Fruit fly (Drosophila melanogaster) whole organism, embryonic: Measurements from ENCODE around the gene CG46309.

Experiments
- Asciz ChIP-seq: fragments of 200-800 bp; sonication (Bioruptor generic); optimal IDR thresholded peaks from 2 replicates; lab custom pipeline; 2017; ENCODE audit warnings: missing biosample characterization, mild to moderate bottlenecking, missing genetic modification characterization, missing genetic modification reagents
- Atf3 ChIP-seq: fragments of 200-800 bp; sonication (Bioruptor generic); optimal IDR thresholded peaks from 3 replicates; lab custom pipeline; 2016; ENCODE audit warnings: missing biosample characterization, missing genetic modification characterization
- Bgb ChIP-seq: fragments of 200-800 bp; sonication (Bioruptor generic); IDR thresholded peaks from 2 replicates; pipeline ENCODE4 v1.3.6; 2022; ENCODE audit warnings: missing biosample characterization, missing genetic modification characterization; ENCODE audit not compliant: partially characterized antibody
- CG10321 ChIP-seq: fragments of 200-800 bp; sonication (Bioruptor generic); IDR thresholded peaks from 2 replicates; pipeline ENCODE4 v1.3.6; 2022; ENCODE audit warnings: missing biosample characterization, missing genetic modification characterization
- CG10462 ChIP-seq: fragments of 200-800 bp; sonication (Bioruptor generic); optimal IDR thresholded peaks from 2 replicates; lab custom pipeline; 2016; ENCODE audit warnings: missing biosample characterization, missing genetic modification characterization
- CG11560 ChIP-seq: fragments of 200-800 bp; sonication (Bioruptor generic); IDR thresholded peaks from 3 replicates; pipeline ENCODE4 v1.3.6; 2022; ENCODE audit warnings: missing biosample characterization, missing genetic modification characterization
- CG13296 ChIP-seq: fragments of 200-800 bp; sonication (Bioruptor generic); optimal IDR thresholded peaks from 3 replicates; lab custom pipeline; 2018; ENCODE audit warnings: missing biosample characterization, mild to moderate bottlenecking, missing genetic modification characterization
- CG1602 ChIP-seq: fragments of 200-800 bp; sonication (Bioruptor generic); optimal IDR thresholded peaks from 3 replicates; lab custom pipeline; 2016; ENCODE audit warnings: missing biosample characterization, missing genetic modification characterization
- CG17186 ChIP-seq: fragments of 200-800 bp; sonication (Bioruptor generic); optimal IDR thresholded peaks from 3 replicates; lab custom pipeline; 2017; ENCODE audit warnings: missing biosample characterization, missing genetic modification reagents, missing genetic modification characterization
- CG17385 ChIP-seq: fragments of 200-800 bp; sonication (Bioruptor generic); optimal IDR thresholded peaks from 3 replicates; lab custom pipeline; 2018; ENCODE audit warnings: missing biosample characterization, mild to moderate bottlenecking, missing genetic modification characterization
- CG31365 ChIP-seq: fragments of 200-800 bp; sonication (Bioruptor generic); optimal IDR thresholded peaks from 2 replicates; lab custom pipeline; 2018; ENCODE audit warnings: missing biosample characterization, mild to moderate bottlenecking, missing genetic modification characterization
- CG31388 ChIP-seq: fragments of 200-800 bp; sonication (Bioruptor generic); optimal IDR thresholded peaks from 2 replicates; lab custom pipeline; 2016; ENCODE audit warnings: missing biosample characterization, missing genetic modification characterization
- CG3281 ChIP-seq: fragments of 200-800 bp; sonication (Bioruptor generic); optimal IDR thresholded peaks from 3 replicates; lab custom pipeline; 2017; ENCODE audit warnings: missing biosample characterization, mild to moderate bottlenecking, missing genetic modification characterization
- CG33557 ChIP-seq: fragments of 200-800 bp; sonication (Bioruptor generic); optimal IDR thresholded peaks from 2 replicates; lab custom pipeline; 2019; ENCODE audit warnings: missing biosample characterization, mild to moderate bottlenecking, missing genetic modification characterization, moderate library complexity
- CG6813 ChIP-seq: fragments of 200-800 bp; sonication (Bioruptor generic); optimal IDR thresholded peaks from 2 replicates; lab custom pipeline; 2017; ENCODE audit warnings: missing biosample characterization, missing genetic modification characterization, mild to moderate bottlenecking, moderate library complexity, missing genetic modification reagents
- CG7357 ChIP-seq: fragments of 200-800 bp; sonication (Bioruptor generic); IDR thresholded peaks from 3 replicates; pipeline ENCODE4 v1.3.6; 2022; ENCODE audit warnings: missing biosample characterization, missing genetic modification characterization
- CG8478 ChIP-seq: fragments of >200 bp; optimal IDR thresholded peaks from 2 replicates; lab custom pipeline; 2018
- CG8924 ChIP-seq: fragments of 200-800 bp; optimal IDR thresholded peaks from 3 replicates; lab custom pipeline; 2019; ENCODE audit warnings: missing biosample characterization, mild to moderate bottlenecking, missing genetic modification characterization, moderate library complexity
- CG9437 ChIP-seq: fragments of 200-800 bp; sonication (Bioruptor generic); optimal IDR thresholded peaks from 2 replicates; lab custom pipeline; 2018; ENCODE audit warnings: missing biosample characterization, mild to moderate bottlenecking, missing genetic modification characterization
- Dbx ChIP-seq: fragments of 200-800 bp; sonication (Bioruptor generic); IDR thresholded peaks from 3 replicates; pipeline ENCODE4 v1.3.6; 2022; ENCODE audit warnings: missing biosample characterization, missing genetic modification characterization
- Ets65A ChIP-seq: fragments of 200-800 bp; sonication (Bioruptor generic); peaks from one replicate; lab custom pipeline; 2016; ENCODE audit warnings: missing biosample characterization, missing genetic modification characterization
- HLHmδ ChIP-seq: fragments of 200-800 bp; sonication (Bioruptor generic); optimal IDR thresholded peaks from 2 replicates; lab custom pipeline; 2018; ENCODE audit warnings: missing biosample characterization, mild to moderate bottlenecking, missing genetic modification characterization, moderate library complexity
- NK7.1 ChIP-seq: fragments of 200-800 bp; sonication (Bioruptor generic); optimal IDR thresholded peaks from 3 replicates; lab custom pipeline; 2016; ENCODE audit warnings: missing biosample characterization, missing genetic modification characterization
- Nf-YB ChIP-seq: fragments of 200-800 bp; sonication (Bioruptor generic); optimal IDR thresholded peaks from 3 replicates; lab custom pipeline; 2019; ENCODE audit warnings: missing biosample characterization, mild to moderate bottlenecking, missing genetic modification characterization, moderate library complexity
- Oli ChIP-seq: fragments of 200-800 bp; sonication (Bioruptor generic); optimal IDR thresholded peaks from 2 replicates; lab custom pipeline; 2018; ENCODE audit warnings: missing biosample characterization, mild to moderate bottlenecking, missing genetic modification characterization, moderate library complexity
- Rfx ChIP-seq: fragments of 200-800 bp; sonication (Bioruptor generic); IDR thresholded peaks from 2 replicates; pipeline ENCODE4 v1.3.6; 2022; ENCODE audit warnings: missing biosample characterization, missing genetic modification characterization
- Ssrp ChIP-seq: fragments of 200-800 bp; sonication (Bioruptor generic); optimal IDR thresholded peaks from 2 replicates; lab custom pipeline; 2018; ENCODE audit warnings: missing biosample characterization, mild to moderate bottlenecking, missing genetic modification characterization, moderate library complexity
- Vsx1 ChIP-seq: fragments of 200-800 bp; sonication (Bioruptor generic); optimal IDR thresholded peaks from 2 replicates; lab custom pipeline; 2017; ENCODE audit warnings: missing biosample characterization, mild to moderate bottlenecking, missing genetic modification characterization, missing genetic modification reagents
- amos ChIP-seq: fragments of 200-800 bp; sonication (Bioruptor generic); IDR thresholded peaks from 2 replicates; pipeline ENCODE4 v1.3.6; 2022; ENCODE audit warnings: missing biosample characterization, missing genetic modification characterization; ENCODE audit not compliant: partially characterized antibody
- aop ChIP-seq: fragments of 200-800 bp; sonication (Bioruptor generic); IDR thresholded peaks from 2 replicates; pipeline ENCODE4 v1.3.6; 2022; ENCODE audit warnings: missing biosample characterization, missing genetic modification characterization
- bbx ChIP-seq: fragments of 200-800 bp; sonication (Bioruptor generic); IDR thresholded peaks from 2 replicates; pipeline ENCODE4 v1.3.6; 2022; ENCODE audit warnings: missing biosample characterization, missing genetic modification characterization; ENCODE audit not compliant: partially characterized antibody
- bowl ChIP-seq: fragments of 200-800 bp; sonication (Bioruptor generic); IDR thresholded peaks from 2 replicates; pipeline ENCODE4 v1.3.6; 2022; ENCODE audit warnings: missing biosample characterization, missing genetic modification characterization
- ci ChIP-seq: fragments of 200-800 bp; sonication (Bioruptor generic); IDR thresholded peaks from 3 replicates; pipeline ENCODE4 v1.3.6; 2022; ENCODE audit warnings: missing biosample characterization, missing genetic modification characterization
- crol ChIP-seq: fragments of 200-800 bp; sonication (Bioruptor generic); IDR thresholded peaks from 2 replicates; pipeline ENCODE4 v1.3.6; 2022; ENCODE audit warnings: missing biosample characterization, missing genetic modification characterization
- emc ChIP-seq: fragments of 200-800 bp; sonication (Bioruptor generic); optimal IDR thresholded peaks from 2 replicates; lab custom pipeline; 2016; ENCODE audit warnings: missing biosample characterization, missing genetic modification characterization
- en ChIP-seq: fragments of 200-800 bp; sonication (Bioruptor generic); optimal IDR thresholded peaks from 2 replicates; lab custom pipeline; 2016; ENCODE audit warnings: missing biosample characterization, missing genetic modification characterization
- kni ChIP-seq: fragments of 200-800 bp; sonication (Bioruptor generic); optimal IDR thresholded peaks from 3 replicates; lab custom pipeline; 2017; ENCODE audit warnings: mild to moderate bottlenecking, missing biosample characterization, missing genetic modification reagents, missing genetic modification characterization
- maf-S ChIP-seq: fragments of 200-800 bp; sonication (Bioruptor generic); optimal IDR thresholded peaks from 2 replicates; lab custom pipeline; 2016; ENCODE audit warnings: missing biosample characterization, missing genetic modification characterization
- nerfin-1 ChIP-seq: fragments of 200-800 bp; sonication (Bioruptor generic); optimal IDR thresholded peaks from 3 replicates; lab custom pipeline; 2019; ENCODE audit warnings: missing biosample characterization, mild to moderate bottlenecking, missing genetic modification characterization, moderate library complexity
- nmo ChIP-seq: fragments of 200-800 bp; sonication (Bioruptor generic); optimal IDR thresholded peaks from 2 replicates; lab custom pipeline; 2018; ENCODE audit warnings: missing biosample characterization, mild to moderate bottlenecking, missing genetic modification characterization, moderate library complexity
- oc ChIP-seq: fragments of 200-800 bp; sonication (Bioruptor generic); optimal IDR thresholded peaks from 2 replicates; lab custom pipeline; 2018; ENCODE audit warnings: missing biosample characterization, mild to moderate bottlenecking, missing genetic modification characterization, moderate library complexity
- pita ChIP-seq: fragments of 200-800 bp; sonication (Bioruptor generic); optimal IDR thresholded peaks from 2 replicates; lab custom pipeline; 2017; ENCODE audit warnings: missing biosample characterization, mild to moderate bottlenecking, missing genetic modification characterization
- pnt ChIP-seq: fragments of 200-800 bp; sonication (Bioruptor generic); optimal IDR thresholded peaks from 3 replicates; lab custom pipeline; 2016; ENCODE audit warnings: missing biosample characterization, missing genetic modification characterization
- pzg ChIP-seq: fragments of 200-800 bp; sonication (Bioruptor generic); optimal IDR thresholded peaks from 3 replicates; lab custom pipeline; 2018; ENCODE audit warnings: missing biosample characterization, mild to moderate bottlenecking, missing genetic modification characterization, moderate library complexity
- ranshi ChIP-seq: fragments of 200-800 bp; sonication (Bioruptor generic); IDR thresholded peaks from 2 replicates; pipeline ENCODE4 v1.3.6; 2022; ENCODE audit warnings: missing biosample characterization, missing genetic modification characterization
- rib ChIP-seq: fragments of 200-800 bp; sonication (Bioruptor generic); IDR thresholded peaks from 2 replicates; pipeline ENCODE4 v1.3.6; 2022; ENCODE audit warnings: missing biosample characterization, missing genetic modification characterization
- seq ChIP-seq: fragments of 200-800 bp; sonication (Bioruptor generic); IDR thresholded peaks from 2 replicates; pipeline ENCODE4 v1.3.6; 2022; ENCODE audit warnings: missing biosample characterization, missing genetic modification characterization
- sima ChIP-seq: fragments of 200-800 bp; sonication (Bioruptor generic); optimal IDR thresholded peaks from 2 replicates; lab custom pipeline; 2016; ENCODE audit warnings: missing biosample characterization, missing genetic modification characterization
- tin ChIP-seq: fragments of 200-800 bp; sonication (Bioruptor generic); optimal IDR thresholded peaks from 3 replicates; lab custom pipeline; 2016; ENCODE audit warnings: missing biosample characterization, missing genetic modification characterization
- twi ChIP-seq: fragments of 200-800 bp; optimal IDR thresholded peaks from 2 replicates; lab custom pipeline; 2019; ENCODE audit warnings: missing biosample characterization, mild to moderate bottlenecking, missing genetic modification characterization, moderate library complexity
- wor ChIP-seq: fragments of 200-800 bp; sonication (Bioruptor generic); IDR thresholded peaks from 2 replicates; pipeline ENCODE4 v1.3.6; 2022; ENCODE audit warnings: missing biosample characterization, missing genetic modification characterization
- yki ChIP-seq: fragments of >200 bp; optimal IDR thresholded peaks from 3 replicates; lab custom pipeline; 2018

The CG46309 gene

dm6 chr2L:16281419-16282076 lies 30.0 kb upstream of the CG46309 start (continued):
- TF ChIP-seq CG11560, result no peak
- TF ChIP-seq aop (GFP tag; lab: Robert Waterston, UW), result no peak
- peak; percentile 14; the same call in 1 of the 2 replicates for TF ChIP-seq rib (GFP tag; lab: Robert Waterston, UW)
- TF ChIP-seq ci (GFP tag; lab: Robert Waterston, UW), result peak; percentile 31; the same call in 1 of the 3 replicates
- TF ChIP-seq pnt, result no peak
- peak; percentile 15 for TF ChIP-seq CG8924 (tag; lab: Kevin White, UChicago)
- TF ChIP-seq CG31365 (tag; lab: Kevin White, UChicago), result no peak
- no peak for TF ChIP-seq Dbx (GFP tag; lab: Robert Waterston, UW)
- no peak for TF ChIP-seq CG10462 (GFP tag; lab: Kevin White, UChicago)
- TF ChIP-seq Atf3, result no peak
- TF ChIP-seq oc, result no peak
- TF ChIP-seq kni (GFP tag; lab: Kevin White, UChicago), result peak; percentile 19
- no peak for TF ChIP-seq maf-S (GFP tag; lab: Kevin White, UChicago)
- TF ChIP-seq sima (GFP tag; lab: Kevin White, UChicago), result no peak
- TF ChIP-seq en (GFP tag; lab: Kevin White, UChicago), result no peak
- no peak for TF ChIP-seq wor (GFP tag; lab: Robert Waterston, UW)
- no peak for TF ChIP-seq CG9437 (GFP tag; lab: Kevin White, UChicago)
- TF ChIP-seq CG33557 (GFP tag; lab: Kevin White, UChicago), result peak; percentile 38
- TF ChIP-seq amos, result no peak
- no peak for TF ChIP-seq CG31388 (GFP tag; lab: Kevin White, UChicago)
- no peak for TF ChIP-seq ranshi (GFP tag; lab: Robert Waterston, UW)
- TF ChIP-seq Oli (tag; lab: Kevin White, UChicago), result no peak
- TF ChIP-seq pzg (GFP tag; lab: Kevin White, UChicago), result no peak
- no peak for TF ChIP-seq pita
- TF ChIP-seq HLHmδ, result peak; percentile 35
- no peak for TF ChIP-seq CG1602 (GFP tag; lab: Kevin White, UChicago)
- peak; percentile 22 for TF ChIP-seq twi (tag; lab: Kevin White, UChicago)
- no peak for TF ChIP-seq emc (GFP tag; lab: Kevin White, UChicago)
- no peak for TF ChIP-seq Nf-YB (GFP tag; lab: Kevin White, UChicago)
- no peak for TF ChIP-seq CG17385 (GFP tag; lab: Kevin White, UChicago)
- no peak for TF ChIP-seq CG3281
- TF ChIP-seq yki, result no peak
- TF ChIP-seq CG13296, result no peak
- no peak for TF ChIP-seq seq
- no peak for TF ChIP-seq NK7.1 (GFP tag; lab: Kevin White, UChicago)
- peak; percentile 26 for TF ChIP-seq Ssrp
- no peak for TF ChIP-seq Bgb (GFP tag; lab: Robert Waterston, UW)
- TF ChIP-seq Rfx (GFP tag; lab: Robert Waterston, UW), result no peak
- no peak for TF ChIP-seq CG10321 (GFP tag; lab: Robert Waterston, UW)
- no peak for TF ChIP-seq Vsx1 (GFP tag; lab: Kevin White, UChicago)
- TF ChIP-seq bowl, result no peak
- peak; percentile 83 for TF ChIP-seq crol (GFP tag; lab: Robert Waterston, UW)
- peak; percentile 21 for TF ChIP-seq nmo (GFP tag; lab: Kevin White, UChicago)
- peak; percentile 38 for TF ChIP-seq Ets65A
- TF ChIP-seq CG8478 (lab: Kevin White, UChicago), result no peak
- TF ChIP-seq Asciz (GFP tag; lab: Kevin White, UChicago), result no peak
- no peak for TF ChIP-seq CG7357 (GFP tag; lab: Robert Waterston, UW)
- no peak for TF ChIP-seq CG6813 (GFP tag; lab: Kevin White, UChicago)
- TF ChIP-seq CG17186, result no peak
- TF ChIP-seq tin (GFP tag; lab: Kevin White, UChicago), result no peak
- TF ChIP-seq bbx (GFP tag; lab: Robert Waterston, UW), result no peak
- TF ChIP-seq nerfin-1, result no peak
